Worm (Caenorhabditis elegans) whole organism, L4 larva: ENCODE data around the gene F27D9.12.
A peak's percentile ranks its signal among the peaks of the same experiment; 100 is the strongest.

Experiments
- F49E8.2 ChIP-seq: sonication (generic microtip); optimal IDR thresholded peaks from 2 replicates; lab custom pipeline; 2016; ENCODE audit warnings: missing compliant biosample characterization, mild to moderate bottlenecking, missing genetic modification characterization, borderline replicate concordance
- T20F7.1 ChIP-seq: fragments of 200-800 bp; sonication (Bioruptor generic); optimal IDR thresholded peaks from 2 replicates; lab custom pipeline; 2018; ENCODE audit warnings: mild to moderate bottlenecking, missing genetic modification characterization, missing compliant biosample characterization
- T26A8.4 ChIP-seq: fragments of 200-800 bp; sonication (Bioruptor generic); IDR thresholded peaks from 2 replicates; pipeline ENCODE4 v1.3.6; 2022; ENCODE audit warnings: missing genetic modification characterization, missing compliant biosample characterization
- Y75B8A.6 ChIP-seq: fragments of 200-800 bp; sonication (Bioruptor generic); IDR thresholded peaks from 2 replicates; pipeline ENCODE4 v1.3.6; 2022; ENCODE audit warnings: missing genetic modification reagents, missing genetic modification characterization, missing compliant biosample characterization
- aha-1 ChIP-seq: fragments of 150-350 bp; peaks from one replicate; lab custom pipeline; 2014; ENCODE audit warnings: missing biosample characterization, missing genetic modification characterization
- aly-2 ChIP-seq: sonication (generic microtip); optimal IDR thresholded peaks from 2 replicates; lab custom pipeline; 2018; ENCODE audit warnings: missing biosample characterization, missing genetic modification characterization
- ama-1 ChIP-seq: fragments of 150-350 bp; optimal IDR thresholded peaks from 2 replicates; lab custom pipeline; 2014; ENCODE audit warnings: inconsistent platforms, mixed read lengths
- ceh-62 ChIP-seq: sonication (generic microtip); optimal IDR thresholded peaks from 2 replicates; lab custom pipeline; 2017; ENCODE audit warnings: missing biosample characterization, missing genetic modification characterization
- ces-1 ChIP-seq: fragments of 150-350 bp; sonication (generic microtip); optimal IDR thresholded peaks from 4 replicates; lab custom pipeline; 2014; ENCODE audit warnings: missing biosample characterization, missing genetic modification reagents, missing genetic modification characterization
- ctbp-1 ChIP-seq: fragments of 200-800 bp; sonication (Bioruptor generic); IDR thresholded peaks from 2 replicates; pipeline ENCODE4 v1.3.6; 2022; ENCODE audit warnings: missing genetic modification reagents, missing genetic modification characterization, missing compliant biosample characterization
- daf-12 ChIP-seq: fragments of 150-350 bp; optimal IDR thresholded peaks from 2 replicates; lab custom pipeline; 2014; ENCODE audit warnings: missing biosample characterization, missing genetic modification reagents, missing genetic modification characterization
- daf-16 ChIP-seq, 3 experiments: sonication (generic microtip); optimal IDR thresholded peaks; 2 replicates each; lab custom pipeline; 2016 to 2017; ENCODE audit warnings: missing genetic modification characterization in 3 of 3, missing genetic modification reagents in 3 of 3, mild to moderate bottlenecking in 2 of 3, missing compliant biosample characterization in 2 of 3, missing biosample characterization in 1 of 3, moderate library complexity in 1 of 3
- dmd-8 ChIP-seq: fragments of 200-800 bp; sonication (Bioruptor generic); IDR thresholded peaks from 2 replicates; pipeline ENCODE4 v1.3.6; 2022; ENCODE audit warnings: missing genetic modification characterization, missing compliant biosample characterization
- duxl-1 ChIP-seq: sonication (generic microtip); optimal IDR thresholded peaks from 2 replicates; lab custom pipeline; 2016; ENCODE audit warnings: mild to moderate bottlenecking, missing genetic modification characterization, moderate library complexity, missing compliant biosample characterization; ENCODE audit not compliant: poor library complexity
- dve-1 ChIP-seq: sonication (generic microtip); optimal IDR thresholded peaks from 2 replicates; lab custom pipeline; 2017; ENCODE audit warnings: antibody characterized with exemption, mild to moderate bottlenecking, missing genetic modification characterization, missing compliant biosample characterization; ENCODE audit not compliant: insufficient read depth
- egl-43 ChIP-seq: fragments of 200-800 bp; sonication (Bioruptor generic); IDR thresholded peaks from 2 replicates; pipeline ENCODE4 v1.3.6; 2022; ENCODE audit warnings: missing genetic modification reagents, missing genetic modification characterization, missing compliant biosample characterization
- gei-8 ChIP-seq: fragments of 200-800 bp; sonication (Bioruptor generic); optimal IDR thresholded peaks from 2 replicates; lab custom pipeline; 2018; ENCODE audit warnings: mild to moderate bottlenecking, missing genetic modification characterization, missing compliant biosample characterization
- hif-1 ChIP-seq, 2 experiments: sonication (generic microtip); optimal IDR thresholded peaks; 2 replicates each; lab custom pipeline; 2016 to 2017; ENCODE audit warnings: missing compliant biosample characterization in 2 of 2, missing genetic modification characterization in 2 of 2, missing genetic modification reagents in 2 of 2, missing genotype in 2 of 2, mild to moderate bottlenecking in 1 of 2
- hlh-11 ChIP-seq: fragments of 200-800 bp; sonication (Bioruptor generic); optimal IDR thresholded peaks from 2 replicates; lab custom pipeline; 2018; ENCODE audit warnings: mild to moderate bottlenecking, missing genetic modification characterization, missing compliant biosample characterization
- hmg-1.1 ChIP-seq: fragments of 200-800 bp; sonication (Bioruptor generic); IDR thresholded peaks from 2 replicates; pipeline ENCODE4 v1.3.6; 2022; ENCODE audit warnings: missing genetic modification reagents, missing genetic modification characterization, missing compliant biosample characterization
- lin-13 ChIP-seq: fragments of 150-350 bp; optimal IDR thresholded peaks from 2 replicates; lab custom pipeline; 2014; ENCODE audit warnings: missing biosample characterization, missing genetic modification reagents, missing genetic modification characterization
- lin-29 ChIP-seq: fragments of 200-800 bp; sonication (Bioruptor generic); IDR thresholded peaks from 2 replicates; pipeline ENCODE4 v1.3.6; 2022; ENCODE audit warnings: missing genetic modification reagents, missing genetic modification characterization, missing compliant biosample characterization
- lin-38 ChIP-seq: fragments of 200-800 bp; sonication (Bioruptor generic); IDR thresholded peaks from 2 replicates; pipeline ENCODE4 v1.3.6; 2022; ENCODE audit warnings: missing genetic modification reagents, missing genetic modification characterization, missing compliant biosample characterization
- lir-3 ChIP-seq: sonication (generic microtip); optimal IDR thresholded peaks from 2 replicates; lab custom pipeline; 2016; ENCODE audit warnings: mild to moderate bottlenecking, missing genetic modification characterization, missing compliant biosample characterization
- lsy-2 ChIP-seq, 2 experiments: fragments of 150-350 bp in 1 of 2; sonication (generic microtip) in 1 of 2; optimal IDR thresholded peaks; 2 replicates each; lab custom pipeline; 2014 to 2017; ENCODE audit warnings: missing biosample characterization in 2 of 2, missing genetic modification characterization in 2 of 2
- mdl-1 ChIP-seq, 2 experiments: fragments of 150-350 bp in 1 of 2; sonication (generic microtip) in 1 of 2; optimal IDR thresholded peaks; 2 replicates each; lab custom pipeline; 2014 to 2017; ENCODE audit warnings: missing biosample characterization in 2 of 2, missing genetic modification characterization in 2 of 2
- mdt-29 ChIP-seq: fragments of 200-800 bp; sonication (Bioruptor generic); IDR thresholded peaks from 2 replicates; pipeline ENCODE4 v1.3.6; 2022; ENCODE audit warnings: missing genetic modification reagents, missing genetic modification characterization, missing compliant biosample characterization
- mes-2 ChIP-seq: sonication (generic microtip); optimal IDR thresholded peaks from 2 replicates; lab custom pipeline; 2016; ENCODE audit warnings: missing genotype, mild to moderate bottlenecking, missing genetic modification characterization, missing compliant biosample characterization; ENCODE audit not compliant: poor library complexity, severe bottlenecking
- mxl-2 ChIP-seq: fragments of 200-800 bp; sonication (Bioruptor generic); conservative IDR thresholded peaks from 2 replicates; pipeline ENCODE4 v1.3.6; 2022; ENCODE audit warnings: missing genetic modification reagents, missing genetic modification characterization, missing compliant biosample characterization
- nhr-10 ChIP-seq: fragments of 150-350 bp; optimal IDR thresholded peaks from 2 replicates; lab custom pipeline; 2014; ENCODE audit warnings: missing biosample characterization, missing genetic modification characterization
- nhr-11 ChIP-seq: fragments of 150-350 bp; optimal IDR thresholded peaks from 2 replicates; lab custom pipeline; 2014; ENCODE audit warnings: missing biosample characterization, missing genetic modification characterization
- nhr-28 ChIP-seq: fragments of 150-350 bp; optimal IDR thresholded peaks from 2 replicates; lab custom pipeline; 2014; ENCODE audit warnings: missing biosample characterization, missing genetic modification characterization
- nhr-41 ChIP-seq: fragments of 200-800 bp; sonication (Bioruptor generic); IDR thresholded peaks from 2 replicates; pipeline ENCODE4 v1.3.6; 2022; ENCODE audit warnings: missing genetic modification reagents, missing genetic modification characterization, missing compliant biosample characterization
- nhr-42 ChIP-seq: fragments of 200-800 bp; sonication (Bioruptor generic); IDR thresholded peaks from 2 replicates; pipeline ENCODE4 v1.3.6; 2022; ENCODE audit warnings: missing genetic modification characterization, missing compliant biosample characterization
- nhr-48 ChIP-seq: sonication (generic microtip); optimal IDR thresholded peaks from 2 replicates; lab custom pipeline; 2016; ENCODE audit warnings: mild to moderate bottlenecking, missing genetic modification characterization, missing compliant biosample characterization
- nhr-76 ChIP-seq: fragments of 150-350 bp; optimal IDR thresholded peaks from 2 replicates; lab custom pipeline; 2014; ENCODE audit warnings: missing biosample characterization, missing genetic modification characterization
- pha-4 ChIP-seq, 2 experiments: fragments of 150-350 bp in 1 of 2; fragments of 200-800 bp in 1 of 2; sonication (Bioruptor generic) in 1 of 2; IDR thresholded peaks in 1 of 2; optimal IDR thresholded peaks in 1 of 2; 2 replicates each; pipeline versions ENCODE4 v1.3.6 to Lab custom; 2014 to 2022; ENCODE audit warnings: missing genetic modification characterization in 2 of 2, missing genetic modification reagents in 2 of 2, missing biosample characterization in 1 of 2, missing compliant biosample characterization in 1 of 2
- pqm-1 ChIP-seq: sonication (generic microtip); optimal IDR thresholded peaks from 2 replicates; lab custom pipeline; 2017; ENCODE audit warnings: missing biosample characterization, missing genetic modification characterization
- rbr-2 ChIP-seq: sonication (generic microtip); optimal IDR thresholded peaks from 2 replicates; lab custom pipeline; 2016; ENCODE audit warnings: missing genotype, missing genetic modification characterization, missing compliant biosample characterization
- saeg-2 ChIP-seq: fragments of 200-800 bp; sonication (Bioruptor generic); IDR thresholded peaks from 2 replicates; pipeline ENCODE4 v1.3.6; 2022; ENCODE audit warnings: missing genetic modification reagents, missing genetic modification characterization, missing compliant biosample characterization
- skn-1 ChIP-seq: fragments of 150-350 bp; optimal IDR thresholded peaks from 2 replicates; lab custom pipeline; 2014; ENCODE audit warnings: missing biosample characterization, missing genetic modification characterization
- snpc-4 ChIP-seq: fragments of 150-350 bp; optimal IDR thresholded peaks from 2 replicates; lab custom pipeline; 2014; ENCODE audit warnings: missing biosample characterization, missing genetic modification characterization
- unc-39 ChIP-seq: sonication (generic microtip); optimal IDR thresholded peaks from 2 replicates; lab custom pipeline; 2017; ENCODE audit warnings: missing biosample characterization, missing genetic modification characterization
- unc-62 ChIP-seq, 3 experiments: fragments of 150-350 bp in 1 of 3; sonication (generic microtip); optimal IDR thresholded peaks in 2 of 3; peaks in 1 of 3; 1 replicate in 1 of 3; 2 replicates in 2 of 3; lab custom pipeline; 2014 to 2017; ENCODE audit warnings: missing biosample characterization in 3 of 3, missing genetic modification characterization in 3 of 3, missing genetic modification reagents in 3 of 3, missing genotype in 1 of 3
- vab-7 ChIP-seq: fragments of 200-800 bp; sonication (Bioruptor generic); IDR thresholded peaks from 2 replicates; pipeline ENCODE4 v1.3.6; 2022; ENCODE audit warnings: missing genetic modification reagents, missing genetic modification characterization, missing compliant biosample characterization
- zfp-3 ChIP-seq: fragments of 200-800 bp; sonication (Bioruptor generic); conservative IDR thresholded peaks from 2 replicates; pipeline ENCODE4 v1.3.6; 2022; ENCODE audit warnings: missing genetic modification reagents, missing genetic modification characterization, missing compliant biosample characterization
- zip-11 ChIP-seq: fragments of 200-800 bp; sonication (Bioruptor generic); IDR thresholded peaks from 2 replicates; pipeline ENCODE4 v1.3.6; 2022; ENCODE audit warnings: missing genetic modification characterization, missing compliant biosample characterization
- ztf-7 ChIP-seq: fragments of 150-350 bp; optimal IDR thresholded peaks from 2 replicates; lab custom pipeline; 2014; ENCODE audit warnings: missing biosample characterization, missing genetic modification characterization

F27D9.12 gene

DNA sequence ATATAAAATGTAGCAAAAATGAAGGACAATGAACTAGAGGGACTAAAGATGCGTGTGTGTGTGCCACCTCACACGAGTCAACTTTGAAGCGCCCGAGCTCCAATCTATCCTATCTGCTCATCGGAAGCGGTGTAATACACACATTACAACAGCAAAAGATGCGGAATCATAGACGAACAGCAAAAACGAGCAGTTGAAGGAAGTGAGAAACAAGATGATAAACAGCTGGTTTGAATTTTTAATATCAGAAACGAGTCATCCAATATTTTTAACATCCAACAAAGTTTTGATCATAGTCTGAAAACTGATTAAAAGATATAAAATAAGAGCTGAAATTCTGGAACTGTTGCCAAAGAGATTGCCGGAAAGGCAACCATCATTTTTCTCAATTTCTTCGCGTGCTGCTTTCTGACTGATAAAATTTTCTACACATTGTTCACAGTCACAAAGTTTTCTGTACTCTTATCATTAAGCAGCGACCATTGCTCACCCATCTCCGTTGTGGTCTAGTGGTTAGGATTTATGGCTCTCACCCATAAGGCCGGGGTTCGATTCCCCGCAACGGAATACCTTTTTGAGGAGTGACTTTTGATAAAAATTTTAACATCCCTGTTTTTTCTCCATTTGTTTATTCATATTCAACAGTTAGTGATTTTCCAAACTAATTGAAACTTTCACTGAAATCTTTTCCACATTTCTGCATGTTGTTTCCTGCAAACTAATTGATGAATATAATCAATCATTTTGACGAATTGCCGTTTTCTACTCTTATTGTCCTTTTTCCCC lies 24.0 kb upstream of the F27D9.12 start, which contains the start of gene stn-2 (continued):
- TF ChIP-seq nhr-28 (peak; percentile 7), dmd-8 (0 out of 2 replicates have a peak, but pooled peaks have one; percentile 64), ztf-7 (tag; lab: Kevin White, UChicago) (no peak), aha-1 (tag; lab: Kevin White, UChicago) (peak; percentile 75), aly-2 (tag; lab: Kevin White, UChicago) (no peak), nhr-10 (no peak), hmg-1.1 (GFP tag; lab: Robert Waterston, UW) (no peak), gei-8 (GFP tag; lab: Kevin White, UChicago) (peak; percentile 33), nhr-11 (tag; lab: Kevin White, UChicago) (no peak), dve-1 (tag; lab: Kevin White, UChicago) (peak; percentile 38), nhr-42 (GFP tag; lab: Robert Waterston, UW) (no peak), lin-38 (GFP tag; lab: Robert Waterston, UW) (no peak), nhr-76 (no peak), lsy-2 (tag; optimal IDR thresholded peaks at IDR 0.05; lab: Kevin White, UChicago) (peak in 1 of 2 experiments; percentile 8), unc-39 (tag; lab: Kevin White, UChicago) (no peak), daf-12 (tag; lab: Kevin White, UChicago) (no peak), mdl-1 (tag; optimal IDR thresholded peaks at IDR 0.05; lab: Kevin White, UChicago) (no peak), ceh-62 (tag; lab: Kevin White, UChicago) (no peak), nhr-48 (peak; percentile 8), lir-3 (tag; lab: Kevin White, UChicago) (no peak), daf-16 (GFP tag; optimal IDR thresholded peaks at IDR 0.05; lab: Kevin White, UChicago) (peak in 1 of 2 experiments; percentile 48), daf-16 (tag; optimal IDR thresholded peaks at IDR 0.05; lab: Kevin White, UChicago) (no peak), pha-4 (GFP tag; IDR thresholded peaks at IDR 0.05; lab: Robert Waterston, UW) (peak; percentile 56; the same call in 1 of the 2 replicates), pha-4 (tag; optimal IDR thresholded peaks at IDR 0.05; lab: Kevin White, UChicago) (peak; percentile 10), duxl-1 (tag; lab: Kevin White, UChicago) (peak; percentile 3), saeg-2 (GFP tag; lab: Robert Waterston, UW) (no peak), lin-13 (no peak), pqm-1 (tag; lab: Kevin White, UChicago) (no peak), T20F7.1 (GFP tag; lab: Kevin White, UChicago) (peak; percentile 44), ama-1 (lab: Kevin White, UChicago) (no peak), mes-2 (tag; lab: Kevin White, UChicago) (peak; percentile 50), snpc-4 (tag; lab: Kevin White, UChicago) (no peak), hlh-11 (tag; lab: Kevin White, UChicago) (peak; percentile 26), Y75B8A.6 (GFP tag; lab: Robert Waterston, UW) (no peak), vab-7 (peak; percentile 76), mdt-29 (GFP tag; lab: Robert Waterston, UW) (no peak), T26A8.4 (0 out of 2 replicates have a peak, but pooled peaks have one; percentile 37), F49E8.2 (tag; lab: Kevin White, UChicago) (no peak), zip-11 (GFP tag; lab: Robert Waterston, UW) (no peak), ces-1 (GFP tag; lab: Kevin White, UChicago) (no peak), nhr-41 (peak; percentile 52; the same call in 1 of the 2 replicates), hif-1 (tag; optimal IDR thresholded peaks at IDR 0.05; lab: Kevin White, UChicago) (no peak), unc-62 (GFP tag; optimal IDR thresholded peaks at IDR 0.05 in 1 of 2; lab: Kevin White, UChicago) (peak in 1 of 2 experiments; percentile 72), unc-62 (tag; optimal IDR thresholded peaks at IDR 0.05; lab: Kevin White, UChicago) (no peak), skn-1 (tag; lab: Kevin White, UChicago) (no peak), zfp-3 (no peak), rbr-2 (tag; lab: Kevin White, UChicago) (no peak), mxl-2 (GFP tag; lab: Robert Waterston, UW) (no peak), egl-43 (GFP tag; lab: Robert Waterston, UW) (0 out of 2 replicates have a peak, but pooled peaks have one; percentile 49), ctbp-1 (GFP tag; lab: Robert Waterston, UW) (peak; percentile 55; the same call in 1 of the 2 replicates), lin-29 (GFP tag; lab: Robert Waterston, UW) (no peak)
